Fruit fly (Drosophila melanogaster) whole organism, embryonic: ENCODE results near the gene nol.

Experiments
- ATbp ChIP-seq: fragments of 200-800 bp; sonication (Bioruptor generic); optimal IDR thresholded peaks from 2 replicates; lab custom pipeline; 2017; ENCODE audit warnings: missing biosample characterization, mild to moderate bottlenecking, missing genetic modification characterization, missing genetic modification reagents
- Atf6 ChIP-seq: fragments of 200-800 bp; sonication (Bioruptor generic); IDR thresholded peaks from 2 replicates; pipeline ENCODE4 v1.3.6; 2022; ENCODE audit warnings: missing biosample characterization, missing genetic modification characterization
- Awh ChIP-seq: fragments of 200-800 bp; sonication (Bioruptor generic); IDR thresholded peaks from 2 replicates; pipeline ENCODE4, ENCODE4 v1.3.6; 2022; ENCODE audit warnings: missing biosample characterization, missing genetic modification characterization
- B-H1 ChIP-seq: fragments of 200-800 bp; sonication (Bioruptor generic); IDR thresholded peaks from 3 replicates; pipeline ENCODE4 v1.3.6; 2022; ENCODE audit warnings: missing biosample characterization, missing genetic modification characterization
- B-H2 ChIP-seq: fragments of 200-800 bp; sonication (Bioruptor generic); optimal IDR thresholded peaks from 2 replicates; lab custom pipeline; 2018; ENCODE audit warnings: missing biosample characterization, mild to moderate bottlenecking, missing genetic modification characterization
- CG10147 ChIP-seq: fragments of 200-800 bp; sonication (Bioruptor generic); optimal IDR thresholded peaks from 2 replicates; lab custom pipeline; 2019; ENCODE audit warnings: missing biosample characterization, mild to moderate bottlenecking, missing genetic modification characterization, moderate library complexity
- CG10321 ChIP-seq: fragments of 200-800 bp; sonication (Bioruptor generic); IDR thresholded peaks from 2 replicates; pipeline ENCODE4 v1.3.6; 2022; ENCODE audit warnings: missing biosample characterization, missing genetic modification characterization
- CG10979 ChIP-seq: fragments of 200-800 bp; sonication (Bioruptor generic); optimal IDR thresholded peaks from 2 replicates; lab custom pipeline; 2018; ENCODE audit warnings: missing biosample characterization, mild to moderate bottlenecking, missing genetic modification characterization, moderate library complexity
- CG12744 ChIP-seq: fragments of 200-800 bp; sonication (Bioruptor generic); optimal IDR thresholded peaks from 2 replicates; lab custom pipeline; 2016; ENCODE audit warnings: missing biosample characterization, missing genetic modification characterization
- CG12769 ChIP-seq: fragments of 200-800 bp; sonication (Bioruptor generic); optimal IDR thresholded peaks from 2 replicates; lab custom pipeline; 2019; ENCODE audit warnings: missing biosample characterization, mild to moderate bottlenecking, missing genetic modification characterization, moderate library complexity
- CG13894 ChIP-seq: fragments of 200-800 bp; sonication (Bioruptor generic); optimal IDR thresholded peaks from 3 replicates; lab custom pipeline; 2018; ENCODE audit warnings: missing biosample characterization, mild to moderate bottlenecking, missing genetic modification characterization, moderate library complexity
- CG1529 ChIP-seq: fragments of 200-800 bp; sonication (Bioruptor generic); optimal IDR thresholded peaks from 3 replicates; lab custom pipeline; 2018; ENCODE audit warnings: missing biosample characterization, missing genetic modification characterization
- CG2202 ChIP-seq: fragments of 200-800 bp; sonication (Bioruptor generic); optimal IDR thresholded peaks from 2 replicates; lab custom pipeline; 2018; ENCODE audit warnings: missing biosample characterization, mild to moderate bottlenecking, missing genetic modification characterization
- CG3065 ChIP-seq: fragments of 200-800 bp; sonication (Bioruptor generic); optimal IDR thresholded peaks from 2 replicates; lab custom pipeline; 2016; ENCODE audit warnings: missing biosample characterization, missing genetic modification characterization
- CG31365 ChIP-seq: fragments of 200-800 bp; sonication (Bioruptor generic); optimal IDR thresholded peaks from 2 replicates; lab custom pipeline; 2018; ENCODE audit warnings: missing biosample characterization, mild to moderate bottlenecking, missing genetic modification characterization
- CG3281 ChIP-seq: fragments of 200-800 bp; sonication (Bioruptor generic); optimal IDR thresholded peaks from 3 replicates; lab custom pipeline; 2017; ENCODE audit warnings: missing biosample characterization, mild to moderate bottlenecking, missing genetic modification characterization
- CG4282 ChIP-seq: fragments of 200-800 bp; sonication (Bioruptor generic); optimal IDR thresholded peaks from 2 replicates; lab custom pipeline; 2016; ENCODE audit warnings: missing biosample characterization, missing genetic modification characterization
- CG5180 ChIP-seq: fragments of 200-800 bp; sonication (Bioruptor generic); optimal IDR thresholded peaks from 3 replicates; lab custom pipeline; 2017; ENCODE audit warnings: missing biosample characterization, missing genetic modification characterization, mild to moderate bottlenecking, moderate library complexity, missing genetic modification reagents
- CG6175 ChIP-seq: fragments of 200-800 bp; sonication (Bioruptor generic); IDR thresholded peaks from 3 replicates; pipeline ENCODE4 v1.3.6; 2022; ENCODE audit warnings: missing biosample characterization, missing genetic modification characterization
- CG9727 ChIP-seq: fragments of 200-800 bp; sonication (Bioruptor generic); optimal IDR thresholded peaks from 3 replicates; lab custom pipeline; 2017; ENCODE audit warnings: missing biosample characterization, mild to moderate bottlenecking, missing genetic modification characterization
- CG9797 ChIP-seq: fragments of 200-800 bp; sonication (Bioruptor generic); optimal IDR thresholded peaks from 3 replicates; lab custom pipeline; 2018; ENCODE audit warnings: missing biosample characterization, mild to moderate bottlenecking, missing genetic modification characterization
- CG9932 ChIP-seq: fragments of 200-800 bp; sonication (Bioruptor generic); IDR thresholded peaks from 2 replicates; pipeline ENCODE4 v1.3.6; 2022; ENCODE audit warnings: missing biosample characterization, missing genetic modification characterization
- D19B ChIP-seq: fragments of 200-800 bp; sonication (Bioruptor generic); optimal IDR thresholded peaks from 2 replicates; lab custom pipeline; 2017; ENCODE audit warnings: missing biosample characterization, mild to moderate bottlenecking, missing genetic modification characterization
- Drgx ChIP-seq: fragments of 200-800 bp; sonication (Bioruptor generic); IDR thresholded peaks from 2 replicates; pipeline ENCODE4 v1.3.6; 2022; ENCODE audit warnings: missing biosample characterization, missing genetic modification characterization
- Fer1 ChIP-seq: fragments of 200-800 bp; sonication (Bioruptor generic); optimal IDR thresholded peaks from 2 replicates; lab custom pipeline; 2017; ENCODE audit warnings: missing biosample characterization, mild to moderate bottlenecking, missing genetic modification characterization
- Nf-YA ChIP-seq: fragments of 200-800 bp; sonication (Bioruptor generic); IDR thresholded peaks from 2 replicates; pipeline ENCODE4 v1.3.6; 2022; ENCODE audit warnings: missing biosample characterization, missing genetic modification characterization
- Ravus ChIP-seq: fragments of 200-800 bp; sonication (Bioruptor generic); IDR thresholded peaks from 2 replicates; pipeline ENCODE4 v1.3.6; 2022; ENCODE audit warnings: missing biosample characterization, missing genetic modification characterization
- ab ChIP-seq: fragments of 200-800 bp; sonication (Bioruptor generic); optimal IDR thresholded peaks from 2 replicates; lab custom pipeline; 2016; ENCODE audit warnings: missing biosample characterization, missing genetic modification characterization
- abd-A ChIP-seq: fragments of 200-800 bp; sonication (Bioruptor generic); optimal IDR thresholded peaks from 3 replicates; lab custom pipeline; 2019; ENCODE audit warnings: missing biosample characterization, mild to moderate bottlenecking, missing genetic modification characterization, moderate library complexity
- ac ChIP-seq: fragments of 200-800 bp; sonication (Bioruptor generic); optimal IDR thresholded peaks from 3 replicates; lab custom pipeline; 2017; ENCODE audit warnings: missing biosample characterization, mild to moderate bottlenecking, missing genetic modification characterization
- bab2 ChIP-seq: fragments of 200-800 bp; sonication (Bioruptor generic); optimal IDR thresholded peaks from 2 replicates; lab custom pipeline; 2016; ENCODE audit warnings: missing biosample characterization, missing genetic modification characterization
- btn ChIP-seq: fragments of 200-800 bp; sonication (Bioruptor generic); optimal IDR thresholded peaks from 2 replicates; lab custom pipeline; 2016; ENCODE audit warnings: missing biosample characterization, missing genetic modification characterization
- caup ChIP-seq: fragments of 200-800 bp; sonication (Bioruptor generic); optimal IDR thresholded peaks from 3 replicates; lab custom pipeline; 2017; ENCODE audit warnings: missing biosample characterization, mild to moderate bottlenecking, missing genetic modification characterization, moderate library complexity; ENCODE audit not compliant: severe bottlenecking
- danr ChIP-seq: fragments of 200-800 bp; sonication (Bioruptor generic); IDR thresholded peaks from 2 replicates; pipeline ENCODE4 v1.3.6; 2022; ENCODE audit warnings: missing biosample characterization, missing genetic modification characterization
- h ChIP-seq: fragments of >200 bp; optimal IDR thresholded peaks from 2 replicates; lab custom pipeline; 2017
- hth ChIP-seq: fragments of >200 bp; optimal IDR thresholded peaks from 2 replicates; lab custom pipeline; 2017; ENCODE audit warnings: inconsistent platforms
- lilli ChIP-seq: fragments of 200-800 bp; sonication (Bioruptor generic); optimal IDR thresholded peaks from 3 replicates; lab custom pipeline; 2016; ENCODE audit warnings: missing biosample characterization, missing genetic modification characterization
- lola ChIP-seq, 3 experiments: fragments of >200 bp in 2 of 3; fragments of 200-800 bp in 1 of 3; sonication (Bioruptor generic) in 1 of 3; optimal IDR thresholded peaks; 2 replicates each; lab custom pipeline; 2017 to 2019; ENCODE audit warnings: missing biosample characterization in 3 of 3, missing genetic modification characterization in 3 of 3, mild to moderate bottlenecking in 1 of 3, moderate library complexity in 1 of 3
- nau ChIP-seq: fragments of 200-800 bp; sonication (Bioruptor generic); optimal IDR thresholded peaks from 3 replicates; lab custom pipeline; 2017; ENCODE audit warnings: missing biosample characterization, mild to moderate bottlenecking, missing genetic modification characterization, missing genetic modification reagents
- nerfin-1 ChIP-seq: fragments of 200-800 bp; sonication (Bioruptor generic); optimal IDR thresholded peaks from 3 replicates; lab custom pipeline; 2019; ENCODE audit warnings: missing biosample characterization, mild to moderate bottlenecking, missing genetic modification characterization, moderate library complexity
- odd ChIP-seq: fragments of 200-800 bp; sonication (Bioruptor generic); optimal IDR thresholded peaks from 2 replicates; lab custom pipeline; 2017; ENCODE audit warnings: missing biosample characterization, mild to moderate bottlenecking, missing genetic modification characterization
- onecut ChIP-seq: fragments of 200-800 bp; sonication (Bioruptor generic); IDR thresholded peaks from 2 replicates; pipeline ENCODE4 v1.3.6; 2022; ENCODE audit warnings: missing biosample characterization, missing genetic modification characterization
- sd ChIP-seq: fragments of 200-800 bp; sonication (Bioruptor generic); optimal IDR thresholded peaks from 3 replicates; lab custom pipeline; 2018; ENCODE audit warnings: missing biosample characterization, mild to moderate bottlenecking, missing genetic modification characterization, moderate library complexity
- sisA ChIP-seq: fragments of 200-800 bp; sonication (Bioruptor generic); IDR thresholded peaks from 2 replicates; pipeline ENCODE4 v1.3.6; 2022; ENCODE audit warnings: missing biosample characterization, missing genetic modification characterization
- tgo ChIP-seq: fragments of 200-800 bp; sonication (Bioruptor generic); IDR thresholded peaks from 3 replicates; pipeline ENCODE4 v1.3.6; 2022; ENCODE audit warnings: missing biosample characterization, missing genetic modification characterization
- trem ChIP-seq: fragments of 200-800 bp; optimal IDR thresholded peaks from 3 replicates; lab custom pipeline; 2019; ENCODE audit warnings: missing biosample characterization, mild to moderate bottlenecking, missing genetic modification characterization, moderate library complexity
- vnd ChIP-seq: fragments of 200-800 bp; sonication (Bioruptor generic); IDR thresholded peaks from 3 replicates; pipeline ENCODE4 v1.3.6; 2022; ENCODE audit warnings: missing biosample characterization, missing genetic modification characterization; ENCODE audit not compliant: partially characterized antibody
- z ChIP-seq: fragments of 200-800 bp; sonication (Bioruptor generic); IDR thresholded peaks from 3 replicates; pipeline ENCODE4 v1.3.6; 2022; ENCODE audit warnings: missing biosample characterization, missing genetic modification characterization
- zfh2 ChIP-seq: fragments of 200-800 bp; sonication (Bioruptor generic); optimal IDR thresholded peaks from 2 replicates; lab custom pipeline; 2016; ENCODE audit warnings: missing biosample characterization, missing genetic modification characterization

Gene nol

dm6 chr3L:11119396-11119900, 11.2 kb upstream of the nol start (continued):
- TF ChIP-seq trem (tag; lab: Kevin White, UChicago) (no peak), Drgx (peak; percentile 33; the same call in 1 of the 2 replicates), ab (GFP tag; lab: Kevin White, UChicago) (no peak), ac (GFP tag; lab: Kevin White, UChicago) (no peak), hth (lab: Kevin White, UChicago) (no peak), tgo (GFP tag; lab: Robert Waterston, UW) (peak; percentile 23; the same call in 1 of the 3 replicates), ATbp (GFP tag; lab: Kevin White, UChicago) (no peak), CG10979 (tag; lab: Kevin White, UChicago) (no peak), Atf6 (GFP tag; lab: Robert Waterston, UW) (no peak)

dm6 chr3L:11119901-11120418, 10.7 kb upstream of the nol start:
- TF ChIP-seq CG3065 (GFP tag; lab: Kevin White, UChicago) (no peak), odd (peak; percentile 47), sd (tag; lab: Kevin White, UChicago) (peak; percentile 80), CG9797 (GFP tag; lab: Kevin White, UChicago) (no peak), sisA (no peak), CG31365 (tag; lab: Kevin White, UChicago) (peak; percentile 71), B-H1 (no peak), lola (GFP tag; optimal IDR thresholded peaks at IDR 0.05; lab: Kevin White, UChicago) (peak in 1 of 3 experiments; percentile 62), onecut (GFP tag; lab: Robert Waterston, UW) (0 out of 2 replicates have a peak, but pooled peaks have one; percentile 5), btn (no peak), CG6175 (GFP tag; lab: Robert Waterston, UW) (no peak), danr (GFP tag; lab: Robert Waterston, UW) (no peak), zfh2 (no peak), abd-A (tag; lab: Kevin White, UChicago) (peak; percentile 96), h (lab: Kevin White, UChicago) (no peak), z (GFP tag; lab: Robert Waterston, UW) (peak; percentile 40; the same call in 1 of the 3 replicates), caup (peak; percentile 70), Nf-YA (GFP tag; lab: Robert Waterston, UW) (no peak), CG10321 (GFP tag; lab: Robert Waterston, UW) (no peak), CG9932 (GFP tag; lab: Robert Waterston, UW) (0 out of 2 replicates have a peak, but pooled peaks have one; percentile 6), Atf6 (GFP tag; lab: Robert Waterston, UW) (peak; percentile 59; the same call in 1 of the 2 replicates), CG4282 (GFP tag; lab: Kevin White, UChicago) (no peak), CG1529 (GFP tag; lab: Kevin White, UChicago) (peak; percentile 30), B-H2 (peak; percentile 54), CG12769 (peak; percentile 83), CG13894 (tag; lab: Kevin White, UChicago) (peak; percentile 84), nau (peak; percentile 36), CG9727 (GFP tag; lab: Kevin White, UChicago) (peak; percentile 12), nerfin-1 (tag; lab: Kevin White, UChicago) (peak; percentile 83), Awh (GFP tag; lab: Robert Waterston, UW) (no peak; the same call in 1 of the 2 replicates), Fer1 (GFP tag; lab: Kevin White, UChicago) (peak; percentile 80), CG3281 (peak; percentile 20), bab2 (no peak), CG10147 (GFP tag; lab: Kevin White, UChicago) (peak; percentile 56), CG12744 (GFP tag; lab: Kevin White, UChicago) (no peak), lilli (GFP tag; lab: Kevin White, UChicago) (peak; percentile 5), vnd (GFP tag; lab: Robert Waterston, UW) (no peak), Ravus (no peak), CG5180 (peak; percentile 31), D19B (GFP tag; lab: Kevin White, UChicago) (no peak), CG2202 (tag; lab: Kevin White, UChicago) (peak; percentile 25)
